Fruit fly (Drosophila melanogaster): ENCODE data around the gene CG9368.

Gene CG9368

dm6 chr3L:19585979-19586378 is 15.5 kb upstream of the CG9368 start, which contains the start of the genes CG9231 and CG9330 (continued):
- TF ChIP-seq insv (GFP tag; optimal IDR thresholded peaks at IDR 0.05) (peak in 1 of 2 experiments; percentile 46), klu (GFP tag; IDR thresholded peaks at IDR 0.05) (no peak), CG9817 (tag; optimal IDR thresholded peaks at IDR 0.05) (no peak), lola (GFP tag; optimal IDR thresholded peaks at IDR 0.05) (peak in 1 of 3 experiments; percentile 19), CG7839 (tag; optimal IDR thresholded peaks at IDR 0.05) (peak; percentile 2), toy (GFP tag; IDR thresholded peaks at IDR 0.05) (no peak), gcm (GFP tag; optimal IDR thresholded peaks at IDR 0.05) (peak; percentile 32), Rfx (GFP tag; IDR thresholded peaks at IDR 0.05) (no peak; the same call in 1 of the 2 replicates), B-H1 (GFP tag; IDR thresholded peaks at IDR 0.05) (no peak), dmrt11E (tag; optimal IDR thresholded peaks at IDR 0.05) (no peak), Dp (GFP tag; optimal IDR thresholded peaks at IDR 0.05) (peak; percentile 39), CG1792 (GFP tag; optimal IDR thresholded peaks at IDR 0.05) (no peak), bab2 (GFP tag; optimal IDR thresholded peaks at IDR 0.05) (no peak), ara (GFP tag; IDR thresholded peaks at IDR 0.05) (no peak), yki (optimal IDR thresholded peaks at IDR 0.05) (no peak), caup (GFP tag; optimal IDR thresholded peaks at IDR 0.05; ENCODE audit: severe bottlenecking) (no peak), gem (tag; optimal IDR thresholded peaks at IDR 0.05) (peak; percentile 39), CG12391 (tag; optimal IDR thresholded peaks at IDR 0.05) (peak; percentile 82), CG31224 (GFP tag; IDR thresholded peaks at IDR 0.05) (no peak), ken (GFP tag; IDR thresholded peaks at IDR 0.05) (no peak), CG8765 (GFP tag; IDR thresholded peaks at IDR 0.05) (no peak), Usf (GFP tag; optimal IDR thresholded peaks at IDR 0.05) (no peak), BEAF-32 (GFP tag; optimal IDR thresholded peaks at IDR 0.05) (peak; percentile 48), CG1233 (GFP tag; optimal IDR thresholded peaks at IDR 0.05) (no peak), CG14441 (GFP tag; IDR thresholded peaks at IDR 0.05) (no peak), CG12104 (GFP tag; optimal IDR thresholded peaks at IDR 0.05) (no peak), CG43689 (GFP tag; IDR thresholded peaks at IDR 0.05) (no peak), odd (GFP tag; optimal IDR thresholded peaks at IDR 0.05) (no peak), Lpt (GFP tag; optimal IDR thresholded peaks at IDR 0.05) (no peak), cato (GFP tag; optimal IDR thresholded peaks at IDR 0.05; ENCODE audit: borderline replicate concordance) (no peak), CG17186 (GFP tag; optimal IDR thresholded peaks at IDR 0.05) (peak; percentile 40), Med (GFP tag) (peak; percentile 83), Eip74EF (GFP tag; optimal IDR thresholded peaks at IDR 0.05) (peak in 1 of 2 experiments; percentile 41), maf-S (GFP tag; optimal IDR thresholded peaks at IDR 0.05) (peak; percentile 3), so (GFP tag; IDR thresholded peaks at IDR 0.05) (no peak), CG13287 (GFP tag; IDR thresholded peaks at IDR 0.05; ENCODE audit: partially characterized antibody) (peak; percentile 58), Lim3 (GFP tag; IDR thresholded peaks at IDR 0.05) (no peak), Fer1 (GFP tag; optimal IDR thresholded peaks at IDR 0.05) (peak; percentile 10), CG7556 (GFP tag; optimal IDR thresholded peaks at IDR 0.05) (no peak), Doc2 (GFP tag; IDR thresholded peaks at IDR 0.05) (no peak), sob (GFP tag; IDR thresholded peaks at IDR 0.05) (0 out of 2 replicates have a peak, but pooled peaks have one; percentile 24), usp (GFP tag; optimal IDR thresholded peaks at IDR 0.05) (no peak), CG33213 (GFP tag; optimal IDR thresholded peaks at IDR 0.05) (peak; percentile 34), Hr51 (GFP tag; optimal IDR thresholded peaks at IDR 0.05) (peak; percentile 11 to 38), CG18764 (GFP tag; optimal IDR thresholded peaks at IDR 0.05) (peak; percentile 19), CG2116 (GFP tag; optimal IDR thresholded peaks at IDR 0.05) (peak; percentile 61), ftz-f1 (GFP tag; optimal IDR thresholded peaks at IDR 0.05) (peak; percentile 57), otp (GFP tag; IDR thresholded peaks at IDR 0.05) (no peak), Hsf (GFP tag; optimal IDR thresholded peaks at IDR 0.05) (peak; percentile 24), CG12744 (GFP tag; optimal IDR thresholded peaks at IDR 0.05) (no peak), CTCF (GFP tag; optimal IDR thresholded peaks at IDR 0.05) (no peak), CG3281 (GFP tag; optimal IDR thresholded peaks at IDR 0.05) (no peak)
